Worm (Caenorhabditis elegans) whole organism, L2 larva: Measurements from ENCODE around the gene srw-67.

Experiments used
- lin-11 ChIP-seq: fragments of 150-350 bp; sonication (generic microtip); optimal IDR thresholded peaks from 2 replicates; lab custom pipeline; 2014; ENCODE audit warnings: missing biosample characterization, missing genetic modification characterization, inconsistent platforms, mixed read lengths
- nhr-237 ChIP-seq: fragments of 150-350 bp; optimal IDR thresholded peaks from 2 replicates; lab custom pipeline; 2014; ENCODE audit warnings: missing biosample characterization, missing genetic modification characterization
- nhr-77 ChIP-seq: fragments of 150-350 bp; optimal IDR thresholded peaks from 2 replicates; lab custom pipeline; 2014; ENCODE audit warnings: missing biosample characterization, missing genetic modification characterization
- skn-1 ChIP-seq: sonication (generic microtip); optimal IDR thresholded peaks from 2 replicates; lab custom pipeline; 2017; ENCODE audit warnings: missing biosample characterization, missing genetic modification characterization

- TF ChIP-seq skn-1 (tag; lab: Kevin White, UChicago) (no peak), lin-11 (tag; lab: Kevin White, UChicago) (no peak), nhr-77 (tag; lab: Kevin White, UChicago) (no peak), nhr-237 (no peak)
These were observed 38.1 kb upstream of the srw-67 start, which contains the start of gene srsx-24 for ce11 chrV:7379384-7379783.
